Worm (Caenorhabditis elegans): Measurements from ENCODE around the gene math-41.

math-41 gene

DNA sequence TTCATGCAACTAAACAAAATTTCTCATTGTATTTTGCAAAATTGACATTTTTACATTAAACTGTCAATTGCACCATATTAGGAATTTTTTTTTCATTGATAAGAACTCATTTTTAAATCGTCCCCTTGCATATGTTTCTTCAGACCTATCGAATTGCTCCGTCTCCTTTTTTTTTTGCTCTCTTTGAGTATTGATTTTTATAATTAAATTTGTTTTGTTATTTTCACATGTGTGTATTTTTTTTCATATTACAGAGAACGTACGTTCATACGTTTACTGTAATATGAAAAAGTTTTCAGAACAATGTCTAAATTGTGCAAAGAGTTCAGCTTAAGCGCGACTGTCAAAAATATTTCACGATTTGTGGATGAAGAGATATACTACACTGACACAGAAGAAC is 44.7 kb downstream of the math-41 start, which contains the start of gene math-14:
Gene math-14, plus strand, starts transcription at position 301 of the 400 bp plus-strand sequence.
- TF ChIP-seq skn-1 (tag; optimal IDR thresholded peaks at IDR 0.05) (no peak), zag-1 (tag; optimal IDR thresholded peaks at IDR 0.05) (no peak), R02D3.7 (tag; optimal IDR thresholded peaks at IDR 0.05) (no peak), egl-27 (tag; optimal IDR thresholded peaks at IDR 0.05) (no peak), snpc-4 (tag; optimal IDR thresholded peaks at IDR 0.05) (no peak), ztf-11 (tag; optimal IDR thresholded peaks at IDR 0.05) (no peak), blmp-1 (tag; optimal IDR thresholded peaks at IDR 0.05; ENCODE audit: insufficient read depth) (no peak), nhr-25 (tag; optimal IDR thresholded peaks at IDR 0.05) (no peak), unc-62 (GFP tag; optimal IDR thresholded peaks at IDR 0.05) (no peak), aly-2 (tag; optimal IDR thresholded peaks at IDR 0.05) (no peak), mab-5 (tag; optimal IDR thresholded peaks at IDR 0.05) (no peak), alr-1 (tag; optimal IDR thresholded peaks at IDR 0.05) (no peak), ztf-4 (tag; optimal IDR thresholded peaks at IDR 0.05) (no peak), lin-39 (tag; optimal IDR thresholded peaks at IDR 0.05) (no peak), nhr-23 (tag; optimal IDR thresholded peaks at IDR 0.05) (no peak), sma-9 (GFP tag; optimal IDR thresholded peaks at IDR 0.05) (no peak), sma-9 (tag; optimal IDR thresholded peaks at IDR 0.05) (no peak), elt-1 (tag; optimal IDR thresholded peaks at IDR 0.05) (no peak), unc-55 (GFP tag; optimal IDR thresholded peaks at IDR 0.05) (no peak), nhr-12 (tag; optimal IDR thresholded peaks at IDR 0.05) (no peak), ztf-1 (GFP tag; conservative IDR thresholded peaks at IDR 0.05) (no peak)

DNA sequence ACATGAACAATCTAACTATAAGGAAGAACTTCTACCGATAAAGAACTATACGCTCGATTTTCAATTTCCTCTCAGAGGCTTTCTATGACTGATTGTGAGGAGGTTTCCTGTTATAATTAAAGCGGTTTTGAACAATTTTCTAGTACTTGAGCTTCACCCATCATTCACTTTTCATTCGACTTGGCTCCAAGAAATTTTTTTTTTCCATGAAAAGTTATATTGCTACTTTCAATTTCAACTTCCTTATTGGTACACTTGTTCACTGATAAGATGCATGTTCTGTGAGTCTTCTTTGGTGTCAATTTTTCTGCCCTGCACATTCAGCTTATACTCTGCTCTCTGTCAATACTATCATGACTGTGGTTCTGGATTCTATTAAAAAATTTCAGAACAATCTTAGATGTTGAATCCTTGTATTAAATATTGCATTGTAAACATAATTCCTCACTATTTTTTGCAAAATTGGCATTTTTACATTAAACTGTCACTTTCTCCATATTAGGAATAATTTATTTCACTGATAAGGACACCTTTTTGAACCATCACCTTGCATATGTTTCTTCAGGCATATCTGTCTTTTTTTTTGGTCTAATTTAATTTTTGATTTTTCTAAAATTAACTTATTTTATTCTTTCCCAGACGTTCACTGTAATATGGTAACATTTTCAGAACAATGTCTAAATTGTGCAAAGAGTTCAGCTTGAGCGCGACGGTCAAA is 46.6 kb downstream of the math-41 start, which contains the start of gene math-10:
Gene math-10, plus strand, starts transcription at position 668 of the 718 bp plus-strand sequence.
- TF ChIP-seq mab-5 (tag; optimal IDR thresholded peaks at IDR 0.05) (no peak), fos-1 (tag; optimal IDR thresholded peaks at IDR 0.05) (peak; percentile 24), lsy-2 (tag; optimal IDR thresholded peaks at IDR 0.05) (no peak), nhr-12 (tag; optimal IDR thresholded peaks at IDR 0.05) (no peak), nhr-237 (tag; optimal IDR thresholded peaks at IDR 0.05) (no peak), crh-2 (tag; optimal IDR thresholded peaks at IDR 0.05) (peak; percentile 7), mbf-1 (tag; optimal IDR thresholded peaks at IDR 0.05) (no peak), dmd-4 (tag; optimal IDR thresholded peaks at IDR 0.05) (no peak)

DNA sequence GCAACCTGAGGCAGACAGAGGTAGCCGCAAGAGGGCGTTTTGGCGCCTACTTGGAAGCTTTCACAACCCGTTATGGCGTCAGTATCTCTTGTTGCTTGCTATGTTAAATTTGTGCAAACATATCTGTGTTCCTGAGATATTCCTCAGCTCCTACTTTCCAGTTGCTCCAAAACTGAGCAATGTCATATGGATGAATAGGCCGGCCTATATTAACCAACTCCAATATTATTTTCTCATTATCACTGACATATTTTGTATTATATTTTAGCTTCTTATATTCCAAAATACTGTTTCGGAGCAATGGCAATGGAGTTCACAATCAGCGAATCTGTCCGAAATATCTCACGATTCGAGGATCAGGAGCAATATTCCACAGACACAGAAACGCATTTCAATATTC is 51.2 kb downstream of the math-41 start, which contains the start of gene math-13:
Gene math-13, plus strand, starts transcription at position 301 of the 400 bp plus-strand sequence.
- TF ChIP-seq skn-1 (tag; optimal IDR thresholded peaks at IDR 0.05) (no peak), lin-13 (GFP tag; optimal IDR thresholded peaks at IDR 0.05) (no peak), Y55F3AM.14 (GFP tag; optimal IDR thresholded peaks at IDR 0.05) (no peak), elt-3 (tag; optimal IDR thresholded peaks at IDR 0.05) (no peak), sma-3 (GFP tag; optimal IDR thresholded peaks at IDR 0.05) (no peak), lsy-2 (tag; optimal IDR thresholded peaks at IDR 0.05) (no peak), ama-1 (optimal IDR thresholded peaks at IDR 0.05) (no peak), blmp-1 (tag; optimal IDR thresholded peaks at IDR 0.05; ENCODE audit: insufficient read depth) (no peak), nhr-237 (tag; optimal IDR thresholded peaks at IDR 0.05) (no peak), nhr-21 (tag; optimal IDR thresholded peaks at IDR 0.05) (no peak), nhr-129 (tag; optimal IDR thresholded peaks at IDR 0.05) (no peak), ztf-4 (tag; optimal IDR thresholded peaks at IDR 0.05) (no peak), sem-4 (tag; optimal IDR thresholded peaks at IDR 0.05) (no peak)

DNA sequence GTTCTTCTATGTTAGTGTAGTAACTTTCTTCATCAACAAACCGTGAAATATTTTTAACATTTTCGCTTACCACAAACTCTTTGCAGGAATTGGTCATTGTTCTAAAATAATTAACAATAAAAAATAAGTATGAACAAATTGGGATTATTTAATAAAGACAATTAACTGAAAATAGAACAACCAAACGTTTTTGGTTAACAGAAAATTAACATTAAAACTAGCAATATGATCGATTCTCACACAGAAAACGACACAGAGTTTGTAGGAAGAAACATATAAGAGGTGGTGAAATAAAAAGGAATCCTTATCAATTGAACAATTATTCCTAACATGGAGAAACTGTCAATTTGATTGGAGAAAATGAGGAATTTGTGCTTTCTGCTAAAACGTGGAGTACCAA is 54.2 kb downstream of the math-41 start, which contains the start of gene math-16:
Gene math-16, minus strand, starts transcription at position 101 of the 400 bp plus-strand sequence.
- TF ChIP-seq elt-1 (tag; optimal IDR thresholded peaks at IDR 0.05): no peak

All from whole organism, L2 larva.